Fruit fly (Drosophila melanogaster) whole organism, embryonic: ENCODE measurements around the gene CG7065.

Experiments used
- Adf1 ChIP-seq: fragments of 200-800 bp; sonication (Bioruptor generic); IDR thresholded peaks from 2 replicates; pipeline ENCODE4 v1.3.6; 2022; ENCODE audit warnings: missing biosample characterization, missing genetic modification characterization
- Atf6 ChIP-seq: fragments of 200-800 bp; sonication (Bioruptor generic); IDR thresholded peaks from 2 replicates; pipeline ENCODE4 v1.3.6; 2022; ENCODE audit warnings: missing biosample characterization, missing genetic modification characterization
- BtbVII ChIP-seq: fragments of 200-800 bp; sonication (Bioruptor generic); optimal IDR thresholded peaks from 3 replicates; lab custom pipeline; 2017; ENCODE audit warnings: missing biosample characterization, mild to moderate bottlenecking, missing genetic modification characterization
- CG11456 ChIP-seq: fragments of 200-800 bp; sonication (Bioruptor generic); IDR thresholded peaks from 3 replicates; pipeline ENCODE4 v1.3.6; 2022; ENCODE audit warnings: missing biosample characterization, missing genetic modification characterization
- CG12299 ChIP-seq: fragments of 200-800 bp; sonication (Bioruptor generic); optimal IDR thresholded peaks from 2 replicates; lab custom pipeline; 2018; ENCODE audit warnings: missing biosample characterization, mild to moderate bottlenecking, missing genetic modification characterization
- CG13287 ChIP-seq: fragments of 200-800 bp; sonication (Bioruptor generic); IDR thresholded peaks from 2 replicates; pipeline ENCODE4 v1.3.6; 2022; ENCODE audit warnings: missing biosample characterization, missing genetic modification characterization; ENCODE audit not compliant: partially characterized antibody
- CG17829 ChIP-seq: fragments of 200-800 bp; optimal IDR thresholded peaks from 2 replicates; lab custom pipeline; 2019; ENCODE audit warnings: missing biosample characterization, mild to moderate bottlenecking, missing genetic modification characterization, moderate library complexity
- CG1792 ChIP-seq: fragments of 200-800 bp; sonication (Bioruptor generic); optimal IDR thresholded peaks from 2 replicates; lab custom pipeline; 2016; ENCODE audit warnings: missing biosample characterization, missing genetic modification characterization
- CG18011 ChIP-seq: fragments of 200-800 bp; sonication (Bioruptor generic); optimal IDR thresholded peaks from 2 replicates; lab custom pipeline; 2017; ENCODE audit warnings: missing biosample characterization, missing genetic modification characterization, mild to moderate bottlenecking, moderate library complexity, missing genotype
- CG2712 ChIP-seq: fragments of 200-800 bp; optimal IDR thresholded peaks from 3 replicates; lab custom pipeline; 2019; ENCODE audit warnings: missing biosample characterization, mild to moderate bottlenecking, missing genetic modification characterization, moderate library complexity
- CG30020 ChIP-seq: fragments of 200-800 bp; optimal IDR thresholded peaks from 2 replicates; lab custom pipeline; 2019; ENCODE audit warnings: missing biosample characterization, mild to moderate bottlenecking, missing genetic modification characterization, moderate library complexity
- CG31224 ChIP-seq: fragments of 200-800 bp; sonication (Bioruptor generic); IDR thresholded peaks from 2 replicates; pipeline ENCODE4 v1.3.6; 2022; ENCODE audit warnings: missing biosample characterization, missing genetic modification characterization
- CG32772 ChIP-seq: fragments of 200-800 bp; sonication (Bioruptor generic); IDR thresholded peaks from 2 replicates; pipeline ENCODE4 v1.3.6; 2022; ENCODE audit warnings: missing biosample characterization, missing genetic modification characterization
- CG4328 ChIP-seq: fragments of 200-800 bp; sonication (Bioruptor generic); optimal IDR thresholded peaks from 3 replicates; lab custom pipeline; 2017; ENCODE audit warnings: missing biosample characterization, missing genetic modification reagents, missing genetic modification characterization
- CG4424 ChIP-seq: fragments of 200-800 bp; sonication (Bioruptor generic); optimal IDR thresholded peaks from 3 replicates; lab custom pipeline; 2016; ENCODE audit warnings: missing biosample characterization, missing genetic modification characterization
- CG5180 ChIP-seq: fragments of 200-800 bp; sonication (Bioruptor generic); optimal IDR thresholded peaks from 3 replicates; lab custom pipeline; 2017; ENCODE audit warnings: missing biosample characterization, missing genetic modification characterization, mild to moderate bottlenecking, moderate library complexity, missing genetic modification reagents
- CG8765 ChIP-seq: fragments of 200-800 bp; sonication (Bioruptor generic); IDR thresholded peaks from 2 replicates; pipeline ENCODE4 v1.3.6; 2022; ENCODE audit warnings: missing biosample characterization, missing genetic modification characterization
- HHEX ChIP-seq: fragments of 200-800 bp; sonication (Bioruptor generic); optimal IDR thresholded peaks from 3 replicates; lab custom pipeline; 2017; ENCODE audit warnings: missing biosample characterization, mild to moderate bottlenecking, missing genetic modification characterization, missing genetic modification reagents
- HLH4C ChIP-seq: fragments of 200-800 bp; sonication (Bioruptor generic); IDR thresholded peaks from 3 replicates; pipeline ENCODE4 v1.3.6; 2022; ENCODE audit warnings: missing biosample characterization, missing genetic modification characterization; ENCODE audit not compliant: partially characterized antibody
- HLH54F ChIP-seq: fragments of 200-800 bp; sonication (Bioruptor generic); optimal IDR thresholded peaks from 3 replicates; lab custom pipeline; 2016; ENCODE audit warnings: missing biosample characterization, missing genetic modification characterization
- Hmx ChIP-seq: fragments of 200-800 bp; sonication (Bioruptor generic); optimal IDR thresholded peaks from 2 replicates; lab custom pipeline; 2016; ENCODE audit warnings: missing biosample characterization, missing genetic modification characterization
- Hsf ChIP-seq: fragments of 200-800 bp; sonication (Bioruptor generic); optimal IDR thresholded peaks from 3 replicates; lab custom pipeline; 2016; ENCODE audit warnings: missing biosample characterization, missing genetic modification characterization
- Med ChIP-seq: fragments of 200-800 bp; sonication (Bioruptor generic); peaks from one replicate; lab custom pipeline; 2016; ENCODE audit warnings: missing biosample characterization, missing genetic modification characterization, mild to moderate bottlenecking, inconsistent platforms, moderate library complexity
- Optix ChIP-seq: fragments of 200-800 bp; sonication (Bioruptor generic); IDR thresholded peaks from 3 replicates; pipeline ENCODE4 v1.3.6; 2022; ENCODE audit warnings: missing biosample characterization, missing genetic modification characterization
- Sry-β ChIP-seq: fragments of 200-800 bp; sonication (Bioruptor generic); optimal IDR thresholded peaks from 2 replicates; lab custom pipeline; 2018; ENCODE audit warnings: missing biosample characterization, mild to moderate bottlenecking, missing genetic modification characterization, moderate library complexity
- Tbp ChIP-seq: fragments of >200 bp; optimal IDR thresholded peaks from 2 replicates; lab custom pipeline; 2018; ENCODE audit warnings: missing biosample characterization, missing genetic modification characterization
- Usf ChIP-seq: fragments of 200-800 bp; sonication (Bioruptor generic); optimal IDR thresholded peaks from 2 replicates; lab custom pipeline; 2017; ENCODE audit warnings: missing genotype, missing biosample characterization, missing genetic modification characterization
- bab2 ChIP-seq: fragments of 200-800 bp; sonication (Bioruptor generic); optimal IDR thresholded peaks from 2 replicates; lab custom pipeline; 2016; ENCODE audit warnings: missing biosample characterization, missing genetic modification characterization
- crp ChIP-seq, 2 experiments: fragments of 200-800 bp; sonication (Bioruptor generic); optimal IDR thresholded peaks; 2 replicates in 1 of 2; 3 replicates in 1 of 2; lab custom pipeline; 2017; ENCODE audit warnings: missing biosample characterization in 2 of 2, missing genetic modification characterization in 2 of 2, mild to moderate bottlenecking in 1 of 2, moderate library complexity in 1 of 2
- dm ChIP-seq: fragments of 200-800 bp; sonication (Bioruptor generic); optimal IDR thresholded peaks from 3 replicates; lab custom pipeline; 2016; ENCODE audit warnings: missing biosample characterization, missing genetic modification characterization
- ewg ChIP-seq: fragments of 200-800 bp; sonication (Bioruptor generic); optimal IDR thresholded peaks from 3 replicates; lab custom pipeline; 2017; ENCODE audit warnings: mild to moderate bottlenecking, missing biosample characterization, missing genetic modification reagents, missing genetic modification characterization
- gce ChIP-seq: fragments of 200-800 bp; sonication (Bioruptor generic); IDR thresholded peaks from 3 replicates; pipeline ENCODE4 v1.3.6; 2022; ENCODE audit warnings: missing biosample characterization, missing genetic modification characterization
- gro ChIP-seq: fragments of 200-800 bp; sonication (Bioruptor generic); optimal IDR thresholded peaks from 2 replicates; lab custom pipeline; 2016; ENCODE audit warnings: missing biosample characterization, missing genetic modification characterization
- insv ChIP-seq, 2 experiments: fragments of 200-800 bp; sonication (Bioruptor generic); optimal IDR thresholded peaks; 3 replicates each; lab custom pipeline; 2016 to 2018; ENCODE audit warnings: missing biosample characterization in 2 of 2, missing genetic modification characterization in 2 of 2
- kah ChIP-seq: fragments of 200-800 bp; sonication (Bioruptor generic); optimal IDR thresholded peaks from 2 replicates; lab custom pipeline; 2018; ENCODE audit warnings: missing biosample characterization, mild to moderate bottlenecking, missing genetic modification characterization
- lab ChIP-seq: fragments of 200-800 bp; sonication (Bioruptor generic); optimal IDR thresholded peaks from 3 replicates; lab custom pipeline; 2017; ENCODE audit warnings: missing biosample characterization, missing genetic modification characterization, mild to moderate bottlenecking, moderate library complexity, missing genetic modification reagents
- lilli ChIP-seq: fragments of 200-800 bp; sonication (Bioruptor generic); optimal IDR thresholded peaks from 3 replicates; lab custom pipeline; 2016; ENCODE audit warnings: missing biosample characterization, missing genetic modification characterization
- lola ChIP-seq, 3 experiments: fragments of >200 bp in 2 of 3; fragments of 200-800 bp in 1 of 3; sonication (Bioruptor generic) in 1 of 3; optimal IDR thresholded peaks; 2 replicates each; lab custom pipeline; 2017 to 2019; ENCODE audit warnings: missing biosample characterization in 3 of 3, missing genetic modification characterization in 3 of 3, mild to moderate bottlenecking in 1 of 3, moderate library complexity in 1 of 3
- otp ChIP-seq: fragments of 200-800 bp; sonication (Bioruptor generic); IDR thresholded peaks from 3 replicates; pipeline ENCODE4, ENCODE4 v1.3.6; 2022; ENCODE audit warnings: missing biosample characterization, missing genetic modification characterization
- p53 ChIP-seq: fragments of 200-800 bp; sonication (Bioruptor generic); optimal IDR thresholded peaks from 2 replicates; lab custom pipeline; 2016; ENCODE audit warnings: missing biosample characterization, missing genetic modification characterization
- peb ChIP-seq: fragments of 200-800 bp; sonication (Bioruptor generic); IDR thresholded peaks from 2 replicates; pipeline ENCODE4 v1.3.6; 2022; ENCODE audit warnings: missing biosample characterization, missing genetic modification characterization
- ranshi ChIP-seq: fragments of 200-800 bp; sonication (Bioruptor generic); IDR thresholded peaks from 2 replicates; pipeline ENCODE4 v1.3.6; 2022; ENCODE audit warnings: missing biosample characterization, missing genetic modification characterization
- rib ChIP-seq: fragments of 200-800 bp; sonication (Bioruptor generic); IDR thresholded peaks from 2 replicates; pipeline ENCODE4 v1.3.6; 2022; ENCODE audit warnings: missing biosample characterization, missing genetic modification characterization
- row ChIP-seq: fragments of 200-800 bp; sonication (Bioruptor generic); IDR thresholded peaks from 3 replicates; pipeline ENCODE4 v1.3.6; 2022; ENCODE audit warnings: missing biosample characterization, missing genetic modification characterization
- sens ChIP-seq: fragments of 200-800 bp; sonication (Bioruptor generic); peaks from one replicate; lab custom pipeline; 2016; ENCODE audit warnings: missing biosample characterization, missing genetic modification characterization
- sens-2 ChIP-seq: fragments of 200-800 bp; sonication (Bioruptor generic); IDR thresholded peaks from 2 replicates; pipeline ENCODE4 v1.3.6; 2022; ENCODE audit warnings: missing biosample characterization, missing genetic modification characterization
- sqz ChIP-seq: fragments of 200-800 bp; sonication (Bioruptor generic); optimal IDR thresholded peaks from 3 replicates; lab custom pipeline; 2018; ENCODE audit warnings: missing biosample characterization, mild to moderate bottlenecking, missing genetic modification characterization
- ttk ChIP-seq: fragments of 200-800 bp; sonication (Bioruptor generic); IDR thresholded peaks from 2 replicates; pipeline ENCODE4 v2.1.2; 2022; ENCODE audit warnings: missing biosample characterization, missing genetic modification characterization
- unpg ChIP-seq: fragments of 200-800 bp; sonication (Bioruptor generic); optimal IDR thresholded peaks from 3 replicates; lab custom pipeline; 2018; ENCODE audit warnings: missing biosample characterization, mild to moderate bottlenecking, missing genetic modification characterization, moderate library complexity

CG7065 gene

DNA sequence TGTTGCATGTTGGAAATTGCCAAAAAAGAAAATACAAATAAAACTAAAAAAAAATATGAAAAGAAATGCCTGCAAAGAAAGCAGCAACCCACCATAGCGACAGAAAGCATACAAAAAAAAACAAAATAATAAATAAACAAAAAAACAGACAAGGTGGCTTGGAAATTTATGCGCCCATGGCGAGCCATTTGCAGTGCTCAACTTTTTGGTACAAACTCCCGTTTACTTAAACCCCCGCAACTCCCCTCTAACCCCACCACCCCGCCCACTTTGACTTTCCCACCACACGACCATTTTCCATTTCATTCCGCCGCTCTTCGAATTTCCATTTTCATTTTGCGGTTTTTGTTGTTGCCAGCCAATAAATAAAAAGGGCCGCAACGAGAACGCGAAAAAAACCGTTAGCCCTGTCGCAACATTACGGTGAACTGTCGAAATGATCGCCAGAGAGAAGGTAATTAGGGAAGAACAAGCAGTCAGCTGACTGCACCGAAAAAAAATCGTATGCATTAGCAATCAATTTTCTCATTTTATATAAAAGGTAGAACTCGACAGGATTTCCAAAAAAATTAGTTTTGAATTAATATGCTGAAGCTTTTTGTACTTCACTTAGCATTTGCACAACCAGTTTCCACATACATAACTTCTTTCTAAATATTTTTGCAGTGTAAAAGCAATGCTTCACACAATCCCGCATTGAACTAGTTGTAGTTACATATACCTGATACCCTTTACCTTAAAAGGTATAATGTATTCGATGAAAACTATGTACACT is 5.3 kb upstream of the CG7065 start (continued):
- TF ChIP-seq lab (peak; percentile 45), Sry-β (no peak), lilli (GFP tag; lab: Kevin White, UChicago) (peak; percentile 34), p53 (no peak), gce (0 out of 3 replicates have a peak, but pooled peaks have one; percentile 31), Tbp (no peak), CG13287 (GFP tag; lab: Robert Waterston, UW) (no peak), CG17829 (peak; percentile 31), CG4424 (GFP tag; lab: Kevin White, UChicago) (peak; percentile 49), otp (peak; percentile 51; the same call in 1 of the 3 replicates), CG11456 (GFP tag; lab: Robert Waterston, UW) (0 out of 3 replicates have a peak, but pooled peaks have one; percentile 39), unpg (GFP tag; lab: Kevin White, UChicago) (peak; percentile 64), ewg (GFP tag; lab: Kevin White, UChicago) (peak; percentile 44), insv (GFP tag; optimal IDR thresholded peaks at IDR 0.05; lab: Kevin White, UChicago) (no peak), CG2712 (peak; percentile 62), CG31224 (GFP tag; lab: Robert Waterston, UW) (0 out of 2 replicates have a peak, but pooled peaks have one; percentile 9), peb (GFP tag; lab: Robert Waterston, UW) (no peak), sens (GFP tag; lab: Kevin White, UChicago) (peak; percentile 91), Atf6 (no peak), ttk (GFP tag; lab: Robert Waterston, UW) (0 out of 2 replicates have a peak, but pooled peaks have one; percentile 46), row (GFP tag; lab: Robert Waterston, UW) (peak; percentile 65), lola (GFP tag; optimal IDR thresholded peaks at IDR 0.05; lab: Kevin White, UChicago) (peak in 1 of 3 experiments; percentile 41), sqz (GFP tag; lab: Kevin White, UChicago) (no peak), gro (no peak), Usf (no peak), dm (GFP tag; lab: Kevin White, UChicago) (peak; percentile 5), crp (GFP tag; optimal IDR thresholded peaks at IDR 0.05; lab: Kevin White, UChicago) (peak in 1 of 2 experiments; percentile 45), CG1792 (GFP tag; lab: Kevin White, UChicago) (no peak), CG8765 (GFP tag; lab: Robert Waterston, UW) (no peak), HLH4C (GFP tag; lab: Robert Waterston, UW) (no peak), Hmx (GFP tag; lab: Kevin White, UChicago) (no peak), Med (GFP tag; lab: Kevin White, UChicago) (peak; percentile 89), rib (GFP tag; lab: Robert Waterston, UW) (no peak), bab2 (peak; percentile 46), CG5180 (GFP tag; lab: Kevin White, UChicago) (peak; percentile 53), kah (GFP tag; lab: Kevin White, UChicago) (peak; percentile 7), CG12299 (tag; lab: Kevin White, UChicago) (no peak), CG4328 (GFP tag; lab: Kevin White, UChicago) (no peak), ranshi (GFP tag; lab: Robert Waterston, UW) (no peak), Adf1 (GFP tag; lab: Robert Waterston, UW) (no peak), Optix (no peak), HLH54F (GFP tag; lab: Kevin White, UChicago) (no peak), CG18011 (GFP tag; lab: Kevin White, UChicago) (no peak), CG32772 (no peak), CG30020 (no peak), HHEX (peak; percentile 34), Hsf (peak; percentile 55), BtbVII (GFP tag; lab: Kevin White, UChicago) (no peak), sens-2 (no peak)
